Worm (Caenorhabditis elegans) whole organism, L4 larva: Measurements from ENCODE around the gene acdh-7.
"Not testable (repeated sequence)": the region's sequence is repeated elsewhere in the genome, so short reads cannot be mapped to it uniquely, and the experiment has no call there.

Experiments
- F26F4.8 ChIP-seq: fragments of 200-800 bp; sonication (Bioruptor generic); conservative IDR thresholded peaks from 2 replicates; pipeline ENCODE4 v1.3.6; 2022; ENCODE audit warnings: missing genetic modification characterization, missing compliant biosample characterization
- F49E8.2 ChIP-seq: sonication (generic microtip); optimal IDR thresholded peaks from 2 replicates; lab custom pipeline; 2016; ENCODE audit warnings: missing compliant biosample characterization, mild to moderate bottlenecking, missing genetic modification characterization, borderline replicate concordance
- ZK546.5 ChIP-seq, 2 experiments: sonication (generic microtip); optimal IDR thresholded peaks; 2 replicates each; lab custom pipeline; 2017; ENCODE audit warnings: missing biosample characterization in 2 of 2, missing genetic modification characterization in 2 of 2
- aha-1 ChIP-seq: fragments of 150-350 bp; peaks from one replicate; lab custom pipeline; 2014; ENCODE audit warnings: missing biosample characterization, missing genetic modification characterization
- aly-2 ChIP-seq: sonication (generic microtip); optimal IDR thresholded peaks from 2 replicates; lab custom pipeline; 2018; ENCODE audit warnings: missing biosample characterization, missing genetic modification characterization
- attf-4 ChIP-seq: sonication (generic microtip); optimal IDR thresholded peaks from 3 replicates; lab custom pipeline; 2017; ENCODE audit warnings: missing biosample characterization, missing genetic modification characterization
- ceh-28 ChIP-seq: fragments of 150-350 bp; optimal IDR thresholded peaks from 2 replicates; lab custom pipeline; 2014; ENCODE audit warnings: missing biosample characterization, missing genetic modification reagents, missing genetic modification characterization
- cey-2 ChIP-seq: sonication (generic microtip); optimal IDR thresholded peaks from 3 replicates; lab custom pipeline; 2017; ENCODE audit warnings: missing genetic modification characterization, mild to moderate bottlenecking, missing compliant biosample characterization, antibody characterized with exemption, borderline replicate concordance; ENCODE audit not compliant: insufficient read depth
- daf-12 ChIP-seq: fragments of 150-350 bp; optimal IDR thresholded peaks from 2 replicates; lab custom pipeline; 2014; ENCODE audit warnings: missing biosample characterization, missing genetic modification reagents, missing genetic modification characterization
- daf-16 ChIP-seq, 3 experiments: sonication (generic microtip); optimal IDR thresholded peaks; 2 replicates each; lab custom pipeline; 2016 to 2017; ENCODE audit warnings: missing genetic modification characterization in 3 of 3, missing genetic modification reagents in 3 of 3, mild to moderate bottlenecking in 2 of 3, missing compliant biosample characterization in 2 of 3, missing biosample characterization in 1 of 3, moderate library complexity in 1 of 3
- dmd-6 ChIP-seq: fragments of 200-800 bp; sonication (Bioruptor generic); IDR thresholded peaks from 2 replicates; pipeline ENCODE4 v1.3.6; 2022; ENCODE audit warnings: missing genetic modification reagents, missing genetic modification characterization, missing compliant biosample characterization
- dmd-8 ChIP-seq: fragments of 200-800 bp; sonication (Bioruptor generic); IDR thresholded peaks from 2 replicates; pipeline ENCODE4 v1.3.6; 2022; ENCODE audit warnings: missing genetic modification characterization, missing compliant biosample characterization
- dve-1 ChIP-seq: sonication (generic microtip); optimal IDR thresholded peaks from 2 replicates; lab custom pipeline; 2017; ENCODE audit warnings: antibody characterized with exemption, mild to moderate bottlenecking, missing genetic modification characterization, missing compliant biosample characterization; ENCODE audit not compliant: insufficient read depth
- egl-27 ChIP-seq: sonication (generic microtip); optimal IDR thresholded peaks from 3 replicates; lab custom pipeline; 2017; ENCODE audit warnings: missing biosample characterization, missing genetic modification reagents, missing genetic modification characterization
- egl-43 ChIP-seq: fragments of 200-800 bp; sonication (Bioruptor generic); IDR thresholded peaks from 2 replicates; pipeline ENCODE4 v1.3.6; 2022; ENCODE audit warnings: missing genetic modification reagents, missing genetic modification characterization, missing compliant biosample characterization
- fkh-10 ChIP-seq: fragments of 150-350 bp; optimal IDR thresholded peaks from 2 replicates; lab custom pipeline; 2014; ENCODE audit warnings: missing biosample characterization, missing genetic modification reagents, missing genetic modification characterization
- gei-8 ChIP-seq: fragments of 200-800 bp; sonication (Bioruptor generic); optimal IDR thresholded peaks from 2 replicates; lab custom pipeline; 2018; ENCODE audit warnings: mild to moderate bottlenecking, missing genetic modification characterization, missing compliant biosample characterization
- hlh-11 ChIP-seq: fragments of 200-800 bp; sonication (Bioruptor generic); optimal IDR thresholded peaks from 2 replicates; lab custom pipeline; 2018; ENCODE audit warnings: mild to moderate bottlenecking, missing genetic modification characterization, missing compliant biosample characterization
- hlh-30 ChIP-seq: sonication (generic microtip); optimal IDR thresholded peaks from 2 replicates; lab custom pipeline; 2017; ENCODE audit warnings: antibody characterized with exemption, mild to moderate bottlenecking, missing genetic modification characterization, missing compliant biosample characterization; ENCODE audit not compliant: insufficient read depth
- jun-1 ChIP-seq: fragments of 150-350 bp; optimal IDR thresholded peaks from 2 replicates; lab custom pipeline; 2014; ENCODE audit warnings: missing biosample characterization, missing genetic modification reagents, missing genetic modification characterization
- lim-7 ChIP-seq: fragments of 200-800 bp; sonication (Bioruptor generic); IDR thresholded peaks from 2 replicates; pipeline ENCODE4 v1.3.6; 2022; ENCODE audit warnings: missing genetic modification characterization, missing compliant biosample characterization
- lin-38 ChIP-seq: fragments of 200-800 bp; sonication (Bioruptor generic); IDR thresholded peaks from 2 replicates; pipeline ENCODE4 v1.3.6; 2022; ENCODE audit warnings: missing genetic modification reagents, missing genetic modification characterization, missing compliant biosample characterization
- lsy-2 ChIP-seq, 2 experiments: fragments of 150-350 bp in 1 of 2; sonication (generic microtip) in 1 of 2; optimal IDR thresholded peaks; 2 replicates each; lab custom pipeline; 2014 to 2017; ENCODE audit warnings: missing biosample characterization in 2 of 2, missing genetic modification characterization in 2 of 2
- mes-2 ChIP-seq: sonication (generic microtip); optimal IDR thresholded peaks from 2 replicates; lab custom pipeline; 2016; ENCODE audit warnings: missing genotype, mild to moderate bottlenecking, missing genetic modification characterization, missing compliant biosample characterization; ENCODE audit not compliant: poor library complexity, severe bottlenecking
- nhr-10 ChIP-seq: fragments of 150-350 bp; optimal IDR thresholded peaks from 2 replicates; lab custom pipeline; 2014; ENCODE audit warnings: missing biosample characterization, missing genetic modification characterization
- nhr-102 ChIP-seq: sonication (generic microtip); optimal IDR thresholded peaks from 2 replicates; lab custom pipeline; 2016; ENCODE audit warnings: mild to moderate bottlenecking, missing genetic modification characterization, moderate library complexity, missing compliant biosample characterization
- nhr-11 ChIP-seq: fragments of 150-350 bp; optimal IDR thresholded peaks from 2 replicates; lab custom pipeline; 2014; ENCODE audit warnings: missing biosample characterization, missing genetic modification characterization
- nhr-237 ChIP-seq: sonication (generic microtip); optimal IDR thresholded peaks from 2 replicates; lab custom pipeline; 2017; ENCODE audit warnings: missing biosample characterization, missing genetic modification characterization
- nhr-25 ChIP-seq: sonication (generic microtip); optimal IDR thresholded peaks from 2 replicates; lab custom pipeline; 2017; ENCODE audit warnings: missing genetic modification characterization, mild to moderate bottlenecking, missing compliant biosample characterization, antibody characterized with exemption, moderate library complexity, borderline replicate concordance; ENCODE audit not compliant: insufficient read depth
- nhr-28 ChIP-seq: fragments of 150-350 bp; optimal IDR thresholded peaks from 2 replicates; lab custom pipeline; 2014; ENCODE audit warnings: missing biosample characterization, missing genetic modification characterization
- nhr-42 ChIP-seq: fragments of 200-800 bp; sonication (Bioruptor generic); IDR thresholded peaks from 2 replicates; pipeline ENCODE4 v1.3.6; 2022; ENCODE audit warnings: missing genetic modification characterization, missing compliant biosample characterization
- nhr-48 ChIP-seq: sonication (generic microtip); optimal IDR thresholded peaks from 2 replicates; lab custom pipeline; 2016; ENCODE audit warnings: mild to moderate bottlenecking, missing genetic modification characterization, missing compliant biosample characterization
- pha-4 ChIP-seq, 2 experiments: fragments of 150-350 bp in 1 of 2; fragments of 200-800 bp in 1 of 2; sonication (Bioruptor generic) in 1 of 2; IDR thresholded peaks in 1 of 2; optimal IDR thresholded peaks in 1 of 2; 2 replicates each; pipeline versions ENCODE4 v1.3.6 to Lab custom; 2014 to 2022; ENCODE audit warnings: missing genetic modification characterization in 2 of 2, missing genetic modification reagents in 2 of 2, missing biosample characterization in 1 of 2, missing compliant biosample characterization in 1 of 2
- rbr-2 ChIP-seq: sonication (generic microtip); optimal IDR thresholded peaks from 2 replicates; lab custom pipeline; 2016; ENCODE audit warnings: missing genotype, missing genetic modification characterization, missing compliant biosample characterization
- sdz-12 ChIP-seq: fragments of 200-800 bp; sonication (Bioruptor generic); optimal IDR thresholded peaks from 2 replicates; lab custom pipeline; 2018; ENCODE audit warnings: mild to moderate bottlenecking, missing genetic modification characterization, missing compliant biosample characterization
- skn-1 ChIP-seq: fragments of 150-350 bp; optimal IDR thresholded peaks from 2 replicates; lab custom pipeline; 2014; ENCODE audit warnings: missing biosample characterization, missing genetic modification characterization
- tra-1 ChIP-seq: fragments of 200-800 bp; sonication (Bioruptor generic); IDR thresholded peaks from 2 replicates; pipeline ENCODE4 v1.3.6; 2022; ENCODE audit warnings: missing genetic modification reagents, missing genetic modification characterization, missing compliant biosample characterization
- zip-11 ChIP-seq: fragments of 200-800 bp; sonication (Bioruptor generic); IDR thresholded peaks from 2 replicates; pipeline ENCODE4 v1.3.6; 2022; ENCODE audit warnings: missing genetic modification characterization, missing compliant biosample characterization
- zip-2 ChIP-seq: fragments of 150-350 bp; optimal IDR thresholded peaks from 2 replicates; lab custom pipeline; 2014; ENCODE audit warnings: missing biosample characterization, missing genetic modification characterization

The acdh-7 gene

DNA sequence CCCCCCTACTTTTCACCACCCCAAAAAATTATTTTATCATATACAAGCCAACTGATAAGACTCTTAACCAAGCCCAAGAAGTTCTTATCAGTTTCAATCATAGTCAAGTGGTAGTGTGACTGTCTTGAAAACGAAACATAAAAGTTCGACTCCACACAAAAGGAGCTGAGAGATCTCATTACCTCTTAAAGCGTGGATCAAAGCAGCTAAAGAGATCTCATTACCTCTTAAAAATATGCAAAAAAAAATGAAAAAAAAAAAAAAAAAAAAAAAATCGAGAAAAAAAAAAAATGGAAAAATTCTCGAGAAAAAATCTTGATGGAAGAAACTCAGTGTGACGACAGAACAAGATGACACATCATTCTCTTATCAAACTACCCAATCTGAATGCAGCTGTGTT, 38.8 kb upstream of the acdh-7 start:
- TF ChIP-seq nhr-102 (tag; lab: Kevin White, UChicago) (peak; percentile 60), tra-1 (0 out of 2 replicates have a peak, but pooled peaks have one; percentile 66), dve-1 (peak; percentile 86), nhr-48 (tag; lab: Kevin White, UChicago) (peak; percentile 56), daf-16 (GFP tag; optimal IDR thresholded peaks at IDR 0.05; lab: Kevin White, UChicago) (peak in 1 of 2 experiments; percentile 19), daf-16 (tag; optimal IDR thresholded peaks at IDR 0.05; lab: Kevin White, UChicago) (peak; percentile 40), pha-4 (GFP tag; IDR thresholded peaks at IDR 0.05; lab: Robert Waterston, UW) (peak; percentile 57), hlh-11 (peak; percentile 41), dmd-6 (GFP tag; lab: Robert Waterston, UW) (peak; percentile 74)
- TF ChIP-seq pha-4 (tag; optimal IDR thresholded peaks at IDR 0.05; lab: Kevin White, UChicago): not testable (repeated sequence)

DNA sequence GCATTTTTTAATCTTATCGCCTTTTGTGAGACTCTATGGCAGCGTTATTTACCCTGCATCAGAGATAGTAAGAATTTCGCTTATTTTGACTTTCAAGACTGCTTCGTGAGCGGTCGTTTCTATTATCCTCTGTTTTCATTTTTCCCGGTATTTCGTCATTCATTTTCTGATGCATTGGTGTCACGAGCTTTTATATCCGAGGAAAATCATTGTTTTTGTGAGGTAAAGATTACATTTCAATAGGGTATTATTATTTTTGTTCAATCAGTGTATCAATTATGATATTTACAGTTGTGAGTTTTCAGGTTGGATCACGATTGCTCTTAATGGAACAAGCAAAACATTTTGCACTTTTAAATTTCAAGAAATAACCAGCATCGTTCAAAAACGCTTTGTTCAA, 30.4 kb upstream of the acdh-7 start:
- no peak for TF ChIP-seq lsy-2 (tag; optimal IDR thresholded peaks at IDR 0.05; lab: Kevin White, UChicago)
- no peak for TF ChIP-seq daf-16 (GFP tag; optimal IDR thresholded peaks at IDR 0.05; lab: Kevin White, UChicago)
- peak; percentile 27 for TF ChIP-seq daf-16 (tag; optimal IDR thresholded peaks at IDR 0.05; lab: Kevin White, UChicago)
- TF ChIP-seq aha-1: peak; percentile 95

DNA sequence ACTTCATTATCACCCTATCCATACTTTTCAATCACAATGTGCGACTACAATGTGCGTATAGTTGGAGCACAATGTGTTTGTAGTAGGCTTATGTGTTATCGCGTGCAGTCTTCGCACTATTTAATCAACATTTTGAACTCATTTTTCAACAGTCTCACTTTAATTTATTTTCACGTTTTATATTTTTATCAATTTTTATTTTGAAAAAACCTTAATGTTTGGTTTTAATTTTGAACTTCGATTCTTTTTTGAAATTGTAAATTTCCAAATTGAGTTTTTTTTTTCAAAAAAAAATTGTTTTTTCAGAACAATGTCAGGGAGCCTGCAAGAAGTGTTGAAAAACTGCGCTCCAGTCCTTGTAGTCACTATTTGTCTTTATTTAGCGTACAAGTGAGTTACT, 26.1 kb upstream of the acdh-7 start, which contains the start of gene T25G12.13:
TSS of gene T25G12.13 (plus strand) at position 301 of the 400 bp plus-strand sequence.
- TF ChIP-seq ceh-28 (tag; lab: Kevin White, UChicago): no peak
- no peak for TF ChIP-seq zip-11 (GFP tag; lab: Robert Waterston, UW)
- peak; percentile 39 for TF ChIP-seq nhr-28
- TF ChIP-seq, all 104 proteins: peak for 1

DNA sequence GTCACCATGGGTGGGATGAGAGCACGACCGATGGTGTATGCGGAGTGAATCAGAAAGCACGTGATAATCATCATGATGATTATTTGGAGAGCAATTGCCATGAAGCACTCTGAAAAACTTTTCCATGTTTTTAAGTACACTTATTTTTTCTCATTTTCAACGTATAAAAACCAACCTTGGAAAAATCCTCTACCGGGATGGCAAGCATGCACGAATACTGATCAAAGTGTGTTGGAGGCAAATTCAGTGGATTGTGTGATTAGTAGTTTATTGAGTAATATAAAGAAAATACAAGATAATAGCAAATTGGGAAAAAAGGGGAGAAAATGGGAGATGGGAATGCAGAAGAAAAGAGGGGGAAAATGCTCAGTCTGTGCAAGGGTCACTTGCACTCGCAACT, 20.5 kb upstream of the acdh-7 start, which contains the start of gene T25G12.11:
TSS of gene T25G12.11 (minus strand) at position 101 of the 400 bp plus-strand sequence.
- TF ChIP-seq egl-27 (tag; lab: Kevin White, UChicago): no peak
- TF ChIP-seq aha-1: peak; percentile 3
- no peak for TF ChIP-seq daf-12 (tag; lab: Kevin White, UChicago)
- TF ChIP-seq F26F4.8: no peak
- no peak for TF ChIP-seq nhr-237

DNA sequence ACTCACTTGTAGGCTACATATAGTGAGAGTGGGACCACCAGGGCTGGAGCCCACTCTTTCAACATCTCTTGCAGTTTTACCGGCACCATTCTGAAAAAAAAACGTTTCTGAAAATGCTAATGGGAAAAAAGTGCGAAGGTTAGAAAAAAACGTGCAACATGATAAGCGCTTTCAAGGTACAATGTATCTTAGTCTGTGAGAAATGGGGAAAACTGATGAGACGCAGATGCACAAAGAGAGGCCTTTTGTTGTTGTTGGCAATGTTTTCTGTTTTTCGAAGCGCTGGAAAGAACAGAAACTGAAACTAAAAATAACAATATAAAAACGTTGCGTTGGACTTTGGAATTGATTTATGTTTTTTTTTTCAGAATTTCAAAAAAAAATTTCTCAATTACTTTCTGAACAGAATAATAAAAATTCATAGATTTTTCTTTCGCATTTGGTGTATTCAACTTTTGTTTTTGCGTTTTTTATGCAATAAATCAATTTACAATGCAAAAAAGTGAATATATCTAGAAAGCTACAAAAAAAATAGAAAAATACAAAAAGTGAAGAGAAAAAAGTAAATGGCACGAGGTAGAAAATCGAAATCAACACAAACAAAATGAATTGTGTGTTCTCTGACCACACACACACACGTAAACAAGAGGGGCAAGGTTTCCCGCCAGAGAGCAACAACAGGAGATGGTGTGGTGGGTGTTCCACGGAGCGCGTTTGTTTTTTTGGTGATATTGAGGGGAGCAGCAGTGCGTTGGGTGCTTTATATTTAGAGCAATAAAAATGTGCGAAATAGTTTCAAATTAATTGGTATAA, 19.1 kb upstream of the acdh-7 start, which contains the start of gene dhs-30:
TSS of gene dhs-30 (minus strand) at position 90 of the 813 bp plus-strand sequence.
- TF ChIP-seq egl-43 (GFP tag; lab: Robert Waterston, UW) (no peak), skn-1 (tag; lab: Kevin White, UChicago) (no peak), fkh-10 (peak; percentile 4), nhr-25 (no peak), sdz-12 (no peak), daf-16 (GFP tag; optimal IDR thresholded peaks at IDR 0.05; lab: Kevin White, UChicago) (peak in 1 of 2 experiments; percentile 80), daf-16 (tag; optimal IDR thresholded peaks at IDR 0.05; lab: Kevin White, UChicago) (peak; percentile 98), cey-2 (tag; lab: Kevin White, UChicago) (no peak), nhr-48 (tag; lab: Kevin White, UChicago) (no peak), nhr-42 (GFP tag; lab: Robert Waterston, UW) (no peak), hlh-30 (tag; lab: Kevin White, UChicago) (peak; percentile 43), gei-8 (GFP tag; lab: Kevin White, UChicago) (no peak), ZK546.5 (tag; optimal IDR thresholded peaks at IDR 0.05; lab: Kevin White, UChicago) (no peak), jun-1 (tag; lab: Kevin White, UChicago) (no peak), mes-2 (tag; lab: Kevin White, UChicago) (peak; percentile 20), lsy-2 (tag; optimal IDR thresholded peaks at IDR 0.05; lab: Kevin White, UChicago) (no peak), nhr-10 (no peak), dmd-8 (GFP tag; lab: Robert Waterston, UW) (no peak), lin-38 (GFP tag; lab: Robert Waterston, UW) (no peak), F26F4.8 (no peak), aly-2 (no peak), attf-4 (no peak), zip-2 (tag; lab: Kevin White, UChicago) (no peak), F49E8.2 (tag; lab: Kevin White, UChicago) (no peak), nhr-11 (tag; lab: Kevin White, UChicago) (no peak), rbr-2 (tag; lab: Kevin White, UChicago) (no peak), egl-27 (tag; lab: Kevin White, UChicago) (no peak), lim-7 (GFP tag; lab: Robert Waterston, UW) (no peak)
